Worm (Caenorhabditis elegans) whole organism, young adult: ENCODE results near the gene M02B7.2.

Experiments used
- F49E8.2 ChIP-seq: sonication (generic microtip); optimal IDR thresholded peaks from 3 replicates; lab custom pipeline; 2017; ENCODE audit warnings: missing genetic modification characterization, mild to moderate bottlenecking, missing compliant biosample characterization, antibody characterized with exemption, moderate library complexity; ENCODE audit not compliant: insufficient read depth
- F55B11.4 ChIP-seq: sonication (generic microtip); optimal IDR thresholded peaks from 2 replicates; lab custom pipeline; 2016; ENCODE audit warnings: missing compliant biosample characterization, missing genetic modification characterization, borderline replicate concordance; ENCODE audit not compliant: insufficient read depth
- K11D2.4 ChIP-seq: fragments of 200-800 bp; sonication (Bioruptor generic); IDR thresholded peaks from 2 replicates; pipeline ENCODE4 v1.3.6; 2022; ENCODE audit warnings: missing genetic modification reagents, missing genetic modification characterization, missing compliant biosample characterization
- K12H6.12 ChIP-seq: fragments of 200-800 bp; sonication (Bioruptor generic); optimal IDR thresholded peaks from 2 replicates; lab custom pipeline; 2018; ENCODE audit warnings: mild to moderate bottlenecking, missing genetic modification characterization, missing compliant biosample characterization
- T07F8.4 ChIP-seq: sonication (generic microtip); optimal IDR thresholded peaks from 2 replicates; lab custom pipeline; 2016; ENCODE audit warnings: mild to moderate bottlenecking, missing genetic modification characterization, moderate library complexity, missing compliant biosample characterization
- Y53G8AR.9 ChIP-seq: fragments of 200-800 bp; sonication (Bioruptor generic); conservative IDR thresholded peaks from 2 replicates; pipeline ENCODE4 v1.3.6; 2022; ENCODE audit warnings: missing genetic modification reagents, missing genetic modification characterization, missing compliant biosample characterization
- Y79H2A.3 ChIP-seq: fragments of 200-800 bp; sonication (Bioruptor generic); conservative IDR thresholded peaks from 2 replicates; pipeline ENCODE4 v1.3.6; 2022; ENCODE audit warnings: missing genetic modification reagents, missing genetic modification characterization, missing compliant biosample characterization
- ZK185.1 ChIP-seq: sonication (generic microtip); optimal IDR thresholded peaks from 2 replicates; lab custom pipeline; 2016; ENCODE audit warnings: mild to moderate bottlenecking, missing genetic modification characterization, missing compliant biosample characterization; ENCODE audit not compliant: poor library complexity, severe bottlenecking
- bed-2 ChIP-seq: fragments of 200-800 bp; sonication (Bioruptor generic); IDR thresholded peaks from 2 replicates; pipeline ENCODE4 v1.3.6; 2022; ENCODE audit warnings: missing genetic modification reagents, missing genetic modification characterization, missing compliant biosample characterization
- cebp-2 ChIP-seq: fragments of 200-800 bp; sonication (Bioruptor generic); IDR thresholded peaks from 2 replicates; pipeline ENCODE4 v1.3.6; 2022; ENCODE audit warnings: missing genetic modification characterization, missing compliant biosample characterization
- ceh-100 ChIP-seq: fragments of 200-800 bp; sonication (Bioruptor generic); IDR thresholded peaks from 2 replicates; pipeline ENCODE4 v1.3.6; 2022; ENCODE audit warnings: missing genetic modification reagents, missing genetic modification characterization, missing compliant biosample characterization
- ceh-40 ChIP-seq: fragments of 200-800 bp; sonication (Bioruptor generic); IDR thresholded peaks from 2 replicates; pipeline ENCODE4 v1.3.6; 2022; ENCODE audit warnings: missing genetic modification characterization, missing compliant biosample characterization
- ceh-79 ChIP-seq: sonication (generic microtip); optimal IDR thresholded peaks from 2 replicates; lab custom pipeline; 2017; ENCODE audit warnings: mild to moderate bottlenecking, missing genetic modification characterization, missing compliant biosample characterization
- die-1 ChIP-seq: sonication (generic microtip); optimal IDR thresholded peaks from 2 replicates; lab custom pipeline; 2016; ENCODE audit warnings: missing genotype, mild to moderate bottlenecking, missing genetic modification characterization, missing compliant biosample characterization
- dox-1 ChIP-seq: fragments of 200-800 bp; sonication (Bioruptor generic); IDR thresholded peaks from 2 replicates; pipeline ENCODE4 v1.3.6; 2022; ENCODE audit warnings: missing genetic modification reagents, missing genetic modification characterization, missing compliant biosample characterization
- egl-18 ChIP-seq: fragments of 200-800 bp; sonication (Bioruptor generic); IDR thresholded peaks from 2 replicates; pipeline ENCODE4 v1.3.6; 2022; ENCODE audit warnings: missing genetic modification reagents, missing genetic modification characterization, missing compliant biosample characterization
- egrh-3 ChIP-seq: fragments of 200-800 bp; sonication (Bioruptor generic); IDR thresholded peaks from 2 replicates; pipeline ENCODE4 v1.3.6; 2022; ENCODE audit warnings: missing genetic modification reagents, missing genetic modification characterization, missing compliant biosample characterization
- ets-4 ChIP-seq: fragments of 200-800 bp; sonication (Bioruptor generic); optimal IDR thresholded peaks from 2 replicates; lab custom pipeline; 2018; ENCODE audit warnings: mild to moderate bottlenecking, missing genetic modification characterization, missing compliant biosample characterization
- gei-17 ChIP-seq: fragments of 200-800 bp; sonication (Bioruptor generic); optimal IDR thresholded peaks from 2 replicates; lab custom pipeline; 2018; ENCODE audit warnings: mild to moderate bottlenecking, missing genetic modification characterization, missing compliant biosample characterization
- him-1 ChIP-seq: sonication (generic microtip); optimal IDR thresholded peaks from 2 replicates; lab custom pipeline; 2016; ENCODE audit warnings: missing genotype, missing genetic modification reagents, missing genetic modification characterization, missing compliant biosample characterization
- hrde-1 ChIP-seq: sonication (generic microtip); optimal IDR thresholded peaks from 2 replicates; lab custom pipeline; 2016; ENCODE audit warnings: missing genetic modification characterization, mild to moderate bottlenecking, missing compliant biosample characterization, moderate library complexity, missing genotype, missing genetic modification reagents, borderline replicate concordance
- lin-40 ChIP-seq: sonication (generic microtip); optimal IDR thresholded peaks from 2 replicates; lab custom pipeline; 2016; ENCODE audit warnings: missing genetic modification characterization, mild to moderate bottlenecking, missing compliant biosample characterization, missing genotype, missing genetic modification reagents
- lin-54 ChIP-seq: fragments of 200-800 bp; sonication (Bioruptor generic); optimal IDR thresholded peaks from 2 replicates; lab custom pipeline; 2018; ENCODE audit warnings: mild to moderate bottlenecking, missing genetic modification characterization, missing compliant biosample characterization
- madf-8 ChIP-seq: fragments of 200-800 bp; sonication (Bioruptor generic); conservative IDR thresholded peaks from 2 replicates; pipeline ENCODE4 v1.3.6; 2022; ENCODE audit warnings: missing genetic modification reagents, missing genetic modification characterization, missing compliant biosample characterization
- mes-4 ChIP-seq: sonication (generic microtip); optimal IDR thresholded peaks from 2 replicates; lab custom pipeline; 2016; ENCODE audit warnings: missing genotype, missing genetic modification characterization, missing compliant biosample characterization
- nfya-1 ChIP-seq: sonication (generic microtip); optimal IDR thresholded peaks from 2 replicates; lab custom pipeline; 2017; ENCODE audit warnings: antibody characterized with exemption, missing compliant biosample characterization, missing genetic modification characterization, borderline replicate concordance; ENCODE audit not compliant: insufficient read depth
- nfyb-1 ChIP-seq: fragments of 200-800 bp; sonication (Bioruptor generic); IDR thresholded peaks from 2 replicates; pipeline ENCODE4 v1.3.6; 2022; ENCODE audit warnings: missing genetic modification reagents, missing genetic modification characterization, missing compliant biosample characterization
- nhr-80 ChIP-seq: sonication (generic microtip); optimal IDR thresholded peaks from 2 replicates; lab custom pipeline; 2016; ENCODE audit warnings: missing genetic modification characterization, missing compliant biosample characterization
- nhr-90 ChIP-seq: sonication (generic microtip); optimal IDR thresholded peaks from 2 replicates; lab custom pipeline; 2016; ENCODE audit warnings: missing genotype, mild to moderate bottlenecking, missing genetic modification characterization, missing compliant biosample characterization
- rcor-1 ChIP-seq: fragments of 200-800 bp; sonication (Bioruptor generic); IDR thresholded peaks from 2 replicates; pipeline ENCODE4 v1.3.6; 2022; ENCODE audit warnings: missing genetic modification reagents, missing genetic modification characterization, missing compliant biosample characterization
- sea-2 ChIP-seq: fragments of 200-800 bp; sonication (Bioruptor generic); IDR thresholded peaks from 2 replicates; pipeline ENCODE4 v1.3.6; 2022; ENCODE audit warnings: missing genetic modification characterization, missing compliant biosample characterization
- snpc-1.1 ChIP-seq: sonication (generic microtip); optimal IDR thresholded peaks from 2 replicates; lab custom pipeline; 2017; ENCODE audit warnings: missing genetic modification characterization, mild to moderate bottlenecking, missing compliant biosample characterization, antibody characterized with exemption, moderate library complexity, missing genotype, missing genetic modification reagents; ENCODE audit not compliant: insufficient read depth
- snpc-1.3 ChIP-seq: sonication (generic microtip); optimal IDR thresholded peaks from 2 replicates; lab custom pipeline; 2017; ENCODE audit warnings: missing genetic modification characterization, mild to moderate bottlenecking, missing compliant biosample characterization, antibody characterized with exemption, moderate library complexity, missing genotype, missing genetic modification reagents; ENCODE audit not compliant: insufficient read depth
- zfh-2 ChIP-seq: fragments of 200-800 bp; sonication (Bioruptor generic); conservative IDR thresholded peaks from 2 replicates; pipeline ENCODE4 v1.3.6; 2022; ENCODE audit warnings: missing genetic modification reagents, missing genetic modification characterization, missing compliant biosample characterization
- zim-3 ChIP-seq: sonication (generic microtip); optimal IDR thresholded peaks from 2 replicates; lab custom pipeline; 2017; ENCODE audit warnings: mild to moderate bottlenecking, missing genetic modification characterization, moderate library complexity, missing compliant biosample characterization
- ztf-26 ChIP-seq: sonication (generic microtip); optimal IDR thresholded peaks from 2 replicates; lab custom pipeline; 2017; ENCODE audit warnings: missing genetic modification characterization, missing compliant biosample characterization
- ztf-6 ChIP-seq: fragments of 200-800 bp; sonication (Bioruptor generic); IDR thresholded peaks from 2 replicates; pipeline ENCODE4 v1.3.6; 2022; ENCODE audit warnings: missing genetic modification reagents, missing genetic modification characterization, missing compliant biosample characterization

M02B7.2 gene

DNA sequence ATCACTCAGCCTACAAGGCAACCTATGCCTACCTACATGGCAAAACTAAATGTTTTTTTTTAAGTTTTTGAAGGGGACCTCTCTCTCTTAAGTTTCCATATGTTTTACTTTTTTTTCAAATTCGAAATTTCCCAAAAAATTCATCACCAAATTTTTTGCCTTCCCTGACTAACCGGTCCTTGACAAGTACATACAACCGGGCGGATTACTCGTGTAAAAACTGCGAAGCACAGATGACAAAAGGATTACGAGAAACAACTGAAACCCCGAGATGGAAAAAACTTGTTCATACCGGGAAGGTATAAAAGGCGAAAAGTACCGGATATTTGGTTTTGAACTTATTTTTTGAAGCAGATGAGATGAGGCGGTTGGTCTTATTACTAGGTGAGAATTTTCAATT, 8.9 kb upstream of the M02B7.2 start, which contains the start of gene K09B3.1 (continued):
- no peak for TF ChIP-seq snpc-1.1 (tag; lab: Kevin White, UChicago)

ce11 chrIV:3797442-3797841, 5.9 kb upstream of the M02B7.2 start:
- TF ChIP-seq zfh-2 (GFP tag; lab: Robert Waterston, UW) (peak; percentile 64; the same call in 1 of the 2 replicates), lin-40 (tag; lab: Kevin White, UChicago) (no peak)

DNA sequence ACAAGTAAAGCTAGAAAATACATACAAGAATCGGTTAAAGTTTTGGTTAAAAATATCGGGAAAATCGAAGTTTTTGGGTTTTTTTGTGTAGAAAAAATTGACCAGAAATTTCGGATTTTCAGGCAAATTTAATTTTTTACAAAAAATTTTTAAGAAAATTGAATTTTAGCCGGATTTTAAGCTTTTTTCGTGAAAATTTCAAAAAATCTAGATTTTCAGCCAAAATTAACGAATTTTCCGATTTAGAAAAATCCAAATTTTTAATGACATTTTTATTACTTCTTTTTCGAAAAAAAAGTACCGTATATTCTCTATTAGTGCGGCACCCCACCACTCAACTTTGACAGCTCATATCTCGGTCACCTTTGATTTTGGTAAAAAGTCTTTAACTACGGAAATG, 2.4 kb upstream of the M02B7.2 start, which contains the start of gene osm-3:
osm-3 (minus strand) TSS at position 101 of the 400 bp plus-strand sequence.
- no peak for TF ChIP-seq F55B11.4 (tag; lab: Kevin White, UChicago)
- TF ChIP-seq ZK185.1 (tag; lab: Kevin White, UChicago) = no peak
- TF ChIP-seq snpc-1.3 = no peak
- no peak for TF ChIP-seq nhr-80 (tag; lab: Kevin White, UChicago)
- no peak for TF ChIP-seq egrh-3 (GFP tag; lab: Robert Waterston, UW)
- TF ChIP-seq, all 124 proteins: peak for 0

DNA sequence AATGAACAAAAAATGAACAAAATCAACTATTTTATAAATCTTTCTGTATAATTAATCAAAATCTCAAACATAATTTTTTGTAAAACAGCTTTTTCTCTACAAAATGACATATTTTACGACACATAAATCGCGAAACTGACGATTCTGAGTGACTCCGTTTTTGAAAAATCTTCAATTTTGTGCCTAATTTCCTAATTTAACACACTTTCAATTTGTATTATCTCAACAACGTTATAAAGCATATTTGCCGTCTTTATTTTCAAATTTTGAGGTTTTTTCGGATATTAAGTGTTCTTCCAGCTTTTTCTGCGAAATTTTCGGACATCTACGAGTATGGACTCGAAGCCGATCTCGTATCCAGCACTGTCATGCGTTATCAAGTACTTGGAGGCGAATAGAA, 1.8 kb downstream of the M02B7.2 start, which contains the start of gene fbxc-47:
fbxc-47 (plus strand) TSS at position 301 of the 400 bp plus-strand sequence.
- TF ChIP-seq nfyb-1 (GFP tag; lab: Robert Waterston, UW) (no peak), Y79H2A.3 (GFP tag; lab: Robert Waterston, UW) (no peak), egl-18 (GFP tag; lab: Robert Waterston, UW) (no peak), ceh-79 (tag; lab: Kevin White, UChicago) (no peak), ceh-40 (GFP tag; lab: Robert Waterston, UW) (no peak), die-1 (no peak), F49E8.2 (tag; lab: Kevin White, UChicago) (no peak), K11D2.4 (no peak), T07F8.4 (tag; lab: Kevin White, UChicago) (no peak), rcor-1 (GFP tag; lab: Robert Waterston, UW) (no peak), bed-2 (no peak), hrde-1 (no peak), nhr-90 (tag; lab: Kevin White, UChicago) (no peak), ceh-100 (no peak), dox-1 (no peak), nfya-1 (tag; lab: Kevin White, UChicago) (no peak), snpc-1.3 (no peak)

ce11 chrIV:3807092-3807491, 3.7 kb downstream of the M02B7.2 start, which contains the start of gene M02B7.7:
Gene M02B7.7 (minus strand): TSS chrIV:3807192.
- TF ChIP-seq him-1 (tag; lab: Kevin White, UChicago) (no peak), T07F8.4 (tag; lab: Kevin White, UChicago) (no peak), zim-3 (tag; lab: Kevin White, UChicago) (no peak), madf-8 (no peak), K12H6.12 (tag; lab: Kevin White, UChicago) (no peak), ztf-6 (no peak), Y53G8AR.9 (no peak), nfya-1 (tag; lab: Kevin White, UChicago) (no peak), cebp-2 (GFP tag; lab: Robert Waterston, UW) (no peak), sea-2 (GFP tag; lab: Robert Waterston, UW) (no peak), zfh-2 (GFP tag; lab: Robert Waterston, UW) (no peak), mes-4 (tag; lab: Kevin White, UChicago) (no peak), ztf-26 (tag; lab: Kevin White, UChicago) (no peak), lin-54 (no peak), gei-17 (no peak), ets-4 (GFP tag; lab: Kevin White, UChicago) (no peak)
